Fruit fly (Drosophila melanogaster) whole organism, embryonic: ENCODE data around the gene Clc.

Experiments used
- Blimp-1 ChIP-seq: fragments of 200-800 bp; sonication (Bioruptor generic); optimal IDR thresholded peaks from 3 replicates; lab custom pipeline; 2018; ENCODE audit warnings: missing biosample characterization, missing genetic modification characterization, mild to moderate bottlenecking, moderate library complexity, missing genetic modification reagents
- CG10209 ChIP-seq: fragments of 200-800 bp; sonication (Bioruptor generic); optimal IDR thresholded peaks from 3 replicates; lab custom pipeline; 2017; ENCODE audit warnings: missing biosample characterization, mild to moderate bottlenecking, missing genetic modification characterization, missing genetic modification reagents
- CG10267 ChIP-seq: fragments of 200-800 bp; sonication (Bioruptor generic); optimal IDR thresholded peaks from 2 replicates; lab custom pipeline; 2018; ENCODE audit warnings: missing biosample characterization, mild to moderate bottlenecking, missing genetic modification characterization, moderate library complexity
- CG10462 ChIP-seq: fragments of 200-800 bp; sonication (Bioruptor generic); optimal IDR thresholded peaks from 2 replicates; lab custom pipeline; 2016; ENCODE audit warnings: missing biosample characterization, missing genetic modification characterization
- CG11723 ChIP-seq: fragments of 200-800 bp; sonication (Bioruptor generic); optimal IDR thresholded peaks from 2 replicates; lab custom pipeline; 2017; ENCODE audit warnings: missing biosample characterization, mild to moderate bottlenecking, missing genetic modification characterization
- CG12299 ChIP-seq: fragments of 200-800 bp; sonication (Bioruptor generic); optimal IDR thresholded peaks from 2 replicates; lab custom pipeline; 2018; ENCODE audit warnings: missing biosample characterization, mild to moderate bottlenecking, missing genetic modification characterization
- CG13287 ChIP-seq: fragments of 200-800 bp; sonication (Bioruptor generic); IDR thresholded peaks from 2 replicates; pipeline ENCODE4 v1.3.6; 2022; ENCODE audit warnings: missing biosample characterization, missing genetic modification characterization; ENCODE audit not compliant: partially characterized antibody
- CG14014 ChIP-seq: fragments of 200-800 bp; sonication (Bioruptor generic); IDR thresholded peaks from 2 replicates; pipeline ENCODE4 v1.3.6; 2022; ENCODE audit warnings: missing biosample characterization, missing genetic modification characterization
- CG15269 ChIP-seq: fragments of 200-800 bp; sonication (Bioruptor generic); optimal IDR thresholded peaks from 2 replicates; lab custom pipeline; 2018; ENCODE audit warnings: missing biosample characterization, mild to moderate bottlenecking, missing genetic modification characterization, moderate library complexity
- CG15479 ChIP-seq: fragments of 200-800 bp; sonication (Bioruptor generic); optimal IDR thresholded peaks from 3 replicates; lab custom pipeline; 2019; ENCODE audit warnings: missing biosample characterization, mild to moderate bottlenecking, missing genetic modification characterization, moderate library complexity
- CG18262 ChIP-seq: fragments of 200-800 bp; optimal IDR thresholded peaks from 3 replicates; lab custom pipeline; 2019; ENCODE audit warnings: missing biosample characterization, mild to moderate bottlenecking, missing genetic modification characterization, moderate library complexity
- CG2199 ChIP-seq: fragments of 200-800 bp; sonication (Bioruptor generic); IDR thresholded peaks from 3 replicates; pipeline ENCODE4 v1.3.6; 2022; ENCODE audit warnings: missing biosample characterization, missing genetic modification characterization
- CG2678 ChIP-seq: fragments of 200-800 bp; sonication (Bioruptor generic); optimal IDR thresholded peaks from 3 replicates; lab custom pipeline; 2019; ENCODE audit warnings: missing biosample characterization, mild to moderate bottlenecking, missing genetic modification characterization, moderate library complexity
- CG32772 ChIP-seq: fragments of 200-800 bp; sonication (Bioruptor generic); IDR thresholded peaks from 2 replicates; pipeline ENCODE4 v1.3.6; 2022; ENCODE audit warnings: missing biosample characterization, missing genetic modification characterization
- CG4820 ChIP-seq: fragments of 200-800 bp; sonication (Bioruptor generic); optimal IDR thresholded peaks from 3 replicates; lab custom pipeline; 2016; ENCODE audit warnings: missing biosample characterization, missing genetic modification characterization
- CG6272 ChIP-seq: fragments of 200-800 bp; sonication (Bioruptor generic); IDR thresholded peaks from 2 replicates; pipeline ENCODE4 v1.3.6; 2022; ENCODE audit warnings: missing biosample characterization, missing genetic modification characterization
- CG6683 ChIP-seq: fragments of 200-800 bp; sonication (Bioruptor generic); optimal IDR thresholded peaks from 2 replicates; lab custom pipeline; 2017; ENCODE audit warnings: missing biosample characterization, mild to moderate bottlenecking, missing genetic modification characterization, missing genetic modification reagents
- CG7271 ChIP-seq: fragments of 200-800 bp; sonication (Bioruptor generic); optimal IDR thresholded peaks from 2 replicates; lab custom pipeline; 2018; ENCODE audit warnings: missing biosample characterization, mild to moderate bottlenecking, missing genetic modification characterization, moderate library complexity
- CG7839 ChIP-seq: fragments of 200-800 bp; sonication (Bioruptor generic); optimal IDR thresholded peaks from 3 replicates; lab custom pipeline; 2018; ENCODE audit warnings: missing biosample characterization, mild to moderate bottlenecking, missing genetic modification characterization, moderate library complexity
- Dll ChIP-seq: fragments of 200-800 bp; sonication (Bioruptor generic); IDR thresholded peaks from 4 replicates; pipeline ENCODE4 v1.3.6; 2022; ENCODE audit warnings: missing biosample characterization, missing genetic modification characterization; ENCODE audit not compliant: partially characterized antibody
- Drgx ChIP-seq: fragments of 200-800 bp; sonication (Bioruptor generic); IDR thresholded peaks from 2 replicates; pipeline ENCODE4 v1.3.6; 2022; ENCODE audit warnings: missing biosample characterization, missing genetic modification characterization
- ERR ChIP-seq: fragments of 200-800 bp; sonication (Bioruptor generic); optimal IDR thresholded peaks from 2 replicates; lab custom pipeline; 2016; ENCODE audit warnings: missing biosample characterization, missing genetic modification characterization
- H2.0 ChIP-seq: fragments of 200-800 bp; sonication (Bioruptor generic); IDR thresholded peaks from 2 replicates; pipeline ENCODE4 v1.3.6; 2022; ENCODE audit warnings: missing biosample characterization, missing genetic modification characterization
- Hand ChIP-seq: fragments of 200-800 bp; sonication (Bioruptor generic); optimal IDR thresholded peaks from 2 replicates; lab custom pipeline; 2017; ENCODE audit warnings: mild to moderate bottlenecking, missing biosample characterization, missing genetic modification reagents, missing genetic modification characterization
- Lpt ChIP-seq: fragments of >200 bp; optimal IDR thresholded peaks from 2 replicates; lab custom pipeline; 2018; ENCODE audit warnings: missing biosample characterization, missing genetic modification characterization
- Mad ChIP-seq: fragments of 200-800 bp; sonication (Bioruptor generic); optimal IDR thresholded peaks from 2 replicates; lab custom pipeline; 2016; ENCODE audit warnings: missing biosample characterization, missing genetic modification characterization
- Myb ChIP-seq: fragments of 200-800 bp; sonication (Bioruptor generic); optimal IDR thresholded peaks from 2 replicates; lab custom pipeline; 2016; ENCODE audit warnings: missing biosample characterization, missing genetic modification characterization
- Nf-YB ChIP-seq: fragments of 200-800 bp; sonication (Bioruptor generic); optimal IDR thresholded peaks from 3 replicates; lab custom pipeline; 2019; ENCODE audit warnings: missing biosample characterization, mild to moderate bottlenecking, missing genetic modification characterization, moderate library complexity
- Oli ChIP-seq: fragments of 200-800 bp; sonication (Bioruptor generic); optimal IDR thresholded peaks from 2 replicates; lab custom pipeline; 2018; ENCODE audit warnings: missing biosample characterization, mild to moderate bottlenecking, missing genetic modification characterization, moderate library complexity
- Opbp ChIP-seq: fragments of 200-800 bp; sonication (Bioruptor generic); IDR thresholded peaks from 3 replicates; pipeline ENCODE4 v1.3.6; 2022; ENCODE audit warnings: missing biosample characterization, missing genetic modification characterization; ENCODE audit not compliant: partially characterized antibody
- Ravus ChIP-seq: fragments of 200-800 bp; sonication (Bioruptor generic); IDR thresholded peaks from 2 replicates; pipeline ENCODE4 v1.3.6; 2022; ENCODE audit warnings: missing biosample characterization, missing genetic modification characterization
- Rx ChIP-seq: fragments of 200-800 bp; sonication (Bioruptor generic); IDR thresholded peaks from 2 replicates; pipeline ENCODE4 v1.3.6; 2022; ENCODE audit warnings: missing biosample characterization, missing genetic modification characterization
- Sox100B ChIP-seq: fragments of 200-800 bp; sonication (Bioruptor generic); optimal IDR thresholded peaks from 3 replicates; lab custom pipeline; 2018; ENCODE audit warnings: missing biosample characterization, mild to moderate bottlenecking, missing genetic modification characterization
- bcd ChIP-seq: fragments of 200-800 bp; sonication (Bioruptor generic); optimal IDR thresholded peaks from 2 replicates; lab custom pipeline; 2017; ENCODE audit warnings: missing biosample characterization, mild to moderate bottlenecking, missing genetic modification characterization
- chinmo ChIP-seq: fragments of 200-800 bp; sonication (Bioruptor generic); IDR thresholded peaks from 4 replicates; pipeline ENCODE4 v1.3.6; 2022; ENCODE audit warnings: missing biosample characterization, missing genetic modification characterization; ENCODE audit not compliant: partially characterized antibody
- dati ChIP-seq: fragments of 200-800 bp; sonication (Bioruptor generic); IDR thresholded peaks from 2 replicates; pipeline ENCODE4 v1.3.6; 2022; ENCODE audit warnings: missing biosample characterization, missing genetic modification characterization
- disco-r ChIP-seq: fragments of 200-800 bp; sonication (Bioruptor generic); optimal IDR thresholded peaks from 2 replicates; lab custom pipeline; 2016; ENCODE audit warnings: missing biosample characterization, missing genetic modification characterization
- fu2 ChIP-seq: fragments of 200-800 bp; sonication (Bioruptor generic); optimal IDR thresholded peaks from 2 replicates; lab custom pipeline; 2016; ENCODE audit warnings: missing biosample characterization, missing genetic modification characterization
- gcm2 ChIP-seq: fragments of 200-800 bp; sonication (Bioruptor generic); optimal IDR thresholded peaks from 2 replicates; lab custom pipeline; 2016; ENCODE audit warnings: missing biosample characterization, missing genetic modification characterization
- ham ChIP-seq: fragments of 200-800 bp; sonication (Bioruptor generic); IDR thresholded peaks from 2 replicates; pipeline ENCODE4 v1.3.6; 2022; ENCODE audit warnings: missing biosample characterization, missing genetic modification characterization
- her ChIP-seq: fragments of 200-800 bp; sonication (Bioruptor generic); optimal IDR thresholded peaks from 2 replicates; lab custom pipeline; 2016; ENCODE audit warnings: missing biosample characterization, missing genetic modification characterization
- ind ChIP-seq: fragments of 200-800 bp; sonication (Bioruptor generic); optimal IDR thresholded peaks from 3 replicates; lab custom pipeline; 2016; ENCODE audit warnings: missing biosample characterization, missing genetic modification characterization
- lilli ChIP-seq: fragments of 200-800 bp; sonication (Bioruptor generic); optimal IDR thresholded peaks from 3 replicates; lab custom pipeline; 2016; ENCODE audit warnings: missing biosample characterization, missing genetic modification characterization
- oc ChIP-seq: fragments of 200-800 bp; sonication (Bioruptor generic); optimal IDR thresholded peaks from 2 replicates; lab custom pipeline; 2018; ENCODE audit warnings: missing biosample characterization, mild to moderate bottlenecking, missing genetic modification characterization, moderate library complexity
- onecut ChIP-seq: fragments of 200-800 bp; sonication (Bioruptor generic); IDR thresholded peaks from 2 replicates; pipeline ENCODE4 v1.3.6; 2022; ENCODE audit warnings: missing biosample characterization, missing genetic modification characterization
- ranshi ChIP-seq: fragments of 200-800 bp; sonication (Bioruptor generic); IDR thresholded peaks from 2 replicates; pipeline ENCODE4 v1.3.6; 2022; ENCODE audit warnings: missing biosample characterization, missing genetic modification characterization
- row ChIP-seq: fragments of 200-800 bp; sonication (Bioruptor generic); IDR thresholded peaks from 3 replicates; pipeline ENCODE4 v1.3.6; 2022; ENCODE audit warnings: missing biosample characterization, missing genetic modification characterization
- unpg ChIP-seq: fragments of 200-800 bp; sonication (Bioruptor generic); optimal IDR thresholded peaks from 3 replicates; lab custom pipeline; 2018; ENCODE audit warnings: missing biosample characterization, mild to moderate bottlenecking, missing genetic modification characterization, moderate library complexity
- zf30C ChIP-seq: fragments of 200-800 bp; sonication (Bioruptor generic); optimal IDR thresholded peaks from 3 replicates; lab custom pipeline; 2018; ENCODE audit warnings: missing biosample characterization, mild to moderate bottlenecking, missing genetic modification characterization

Clc gene

dm6 chr3L:20247513-20248173 lies 6.8 kb downstream of the Clc start, which contains the start of gene rdgC (continued):
- TF ChIP-seq Opbp (GFP tag; lab: Robert Waterston, UW) (no peak), oc (tag; lab: Kevin White, UChicago) (peak; percentile 95), her (GFP tag; lab: Kevin White, UChicago) (peak; percentile 92), Lpt (no peak), dati (GFP tag; lab: Robert Waterston, UW) (peak; percentile 94), onecut (GFP tag; lab: Robert Waterston, UW) (peak; percentile 92), CG7271 (tag; lab: Kevin White, UChicago) (peak; percentile 63), Oli (tag; lab: Kevin White, UChicago) (peak; percentile 96), Myb (GFP tag; lab: Kevin White, UChicago) (peak; percentile 85), ranshi (GFP tag; lab: Robert Waterston, UW) (peak; percentile 98), zf30C (GFP tag; lab: Kevin White, UChicago) (peak; percentile 70), Hand (GFP tag; lab: Kevin White, UChicago) (peak; percentile 94), CG14014 (GFP tag; lab: Robert Waterston, UW) (peak; percentile 95), gcm2 (GFP tag; lab: Kevin White, UChicago) (peak; percentile 88), ham (peak; percentile 85), fu2 (GFP tag; lab: Kevin White, UChicago) (peak; percentile 95), unpg (GFP tag; lab: Kevin White, UChicago) (peak; percentile 97), row (peak; percentile 96), ind (GFP tag; lab: Kevin White, UChicago) (peak; percentile 97), CG2678 (tag; lab: Kevin White, UChicago) (peak; percentile 97), CG10267 (tag; lab: Kevin White, UChicago) (peak; percentile 89), CG32772 (GFP tag; lab: Robert Waterston, UW) (peak; percentile 95), Ravus (peak; percentile 88), Drgx (GFP tag; lab: Robert Waterston, UW) (peak; percentile 94), Rx (peak; percentile 95), disco-r (GFP tag; lab: Kevin White, UChicago) (peak; percentile 91), Sox100B (GFP tag; lab: Kevin White, UChicago) (peak; percentile 94), Mad (GFP tag; lab: Kevin White, UChicago) (peak; percentile 85), CG10209 (GFP tag; lab: Kevin White, UChicago) (peak; percentile 93), Nf-YB (GFP tag; lab: Kevin White, UChicago) (peak; percentile 80), CG15479 (no peak), CG15269 (tag; lab: Kevin White, UChicago) (peak; percentile 96), CG18262 (peak; percentile 92), CG6272 (GFP tag; lab: Robert Waterston, UW) (peak; percentile 92), CG10462 (GFP tag; lab: Kevin White, UChicago) (peak; percentile 88), CG13287 (GFP tag; lab: Robert Waterston, UW) (peak; percentile 25; the same call in 1 of the 2 replicates), Blimp-1 (GFP tag; lab: Kevin White, UChicago) (peak; percentile 94), CG11723 (peak; percentile 81), Dll (no peak), ERR (peak; percentile 94), CG7839 (tag; lab: Kevin White, UChicago) (peak; percentile 97), CG6683 (GFP tag; lab: Kevin White, UChicago) (peak; percentile 91), H2.0 (peak; percentile 94), lilli (GFP tag; lab: Kevin White, UChicago) (peak; percentile 96), chinmo (GFP tag; lab: Robert Waterston, UW) (no peak), bcd (peak; percentile 95), CG2199 (GFP tag; lab: Robert Waterston, UW) (peak; percentile 95), CG4820 (GFP tag; lab: Kevin White, UChicago) (peak; percentile 95), CG12299 (tag; lab: Kevin White, UChicago) (peak; percentile 93)
